Fruit fly (Drosophila melanogaster) whole organism, embryonic: ENCODE data around the gene Dpm3.
A peak's percentile ranks its signal among the peaks of the same experiment; 100 is the strongest.

Experiments
- Aef1 ChIP-seq: fragments of 200-800 bp; sonication (Bioruptor generic); IDR thresholded peaks from 3 replicates; pipeline ENCODE4 v1.3.6; 2022; ENCODE audit warnings: missing biosample characterization, missing genetic modification characterization
- Blimp-1 ChIP-seq: fragments of 200-800 bp; sonication (Bioruptor generic); optimal IDR thresholded peaks from 3 replicates; lab custom pipeline; 2018; ENCODE audit warnings: missing biosample characterization, missing genetic modification characterization, mild to moderate bottlenecking, moderate library complexity, missing genetic modification reagents
- CG10366 ChIP-seq: fragments of 200-800 bp; sonication (Bioruptor generic); IDR thresholded peaks from 2 replicates; pipeline ENCODE4 v1.3.6; 2022; ENCODE audit warnings: missing biosample characterization, missing genetic modification characterization
- CG12942 ChIP-seq: fragments of 200-800 bp; sonication (Bioruptor generic); optimal IDR thresholded peaks from 3 replicates; lab custom pipeline; 2016; ENCODE audit warnings: missing biosample characterization, missing genetic modification characterization
- CG15269 ChIP-seq: fragments of 200-800 bp; sonication (Bioruptor generic); optimal IDR thresholded peaks from 2 replicates; lab custom pipeline; 2018; ENCODE audit warnings: missing biosample characterization, mild to moderate bottlenecking, missing genetic modification characterization, moderate library complexity
- CG15696 ChIP-seq: fragments of 200-800 bp; sonication (Bioruptor generic); optimal IDR thresholded peaks from 2 replicates; lab custom pipeline; 2019; ENCODE audit warnings: missing biosample characterization, mild to moderate bottlenecking, missing genetic modification characterization, moderate library complexity
- CG16815 ChIP-seq: fragments of 200-800 bp; sonication (Bioruptor generic); optimal IDR thresholded peaks from 3 replicates; lab custom pipeline; 2017; ENCODE audit warnings: missing biosample characterization, mild to moderate bottlenecking, missing genetic modification characterization
- CG17328 ChIP-seq: fragments of 200-800 bp; sonication (Bioruptor generic); IDR thresholded peaks from 2 replicates; pipeline ENCODE4 v1.3.6; 2022; ENCODE audit warnings: missing biosample characterization, missing genetic modification characterization
- CG17829 ChIP-seq: fragments of 200-800 bp; optimal IDR thresholded peaks from 2 replicates; lab custom pipeline; 2019; ENCODE audit warnings: missing biosample characterization, mild to moderate bottlenecking, missing genetic modification characterization, moderate library complexity
- CG17912 ChIP-seq: fragments of 200-800 bp; sonication (Bioruptor generic); optimal IDR thresholded peaks from 2 replicates; lab custom pipeline; 2018; ENCODE audit warnings: missing biosample characterization, mild to moderate bottlenecking, missing genetic modification characterization
- CG18011 ChIP-seq: fragments of 200-800 bp; sonication (Bioruptor generic); optimal IDR thresholded peaks from 2 replicates; lab custom pipeline; 2017; ENCODE audit warnings: missing biosample characterization, missing genetic modification characterization, mild to moderate bottlenecking, moderate library complexity, missing genotype
- CG18619 ChIP-seq: fragments of 200-800 bp; sonication (Bioruptor generic); optimal IDR thresholded peaks from 3 replicates; lab custom pipeline; 2017; ENCODE audit warnings: missing biosample characterization, mild to moderate bottlenecking, missing genetic modification characterization
- CG2199 ChIP-seq: fragments of 200-800 bp; sonication (Bioruptor generic); IDR thresholded peaks from 3 replicates; pipeline ENCODE4 v1.3.6; 2022; ENCODE audit warnings: missing biosample characterization, missing genetic modification characterization
- CG3163 ChIP-seq: fragments of 200-800 bp; sonication (Bioruptor generic); optimal IDR thresholded peaks from 3 replicates; lab custom pipeline; 2016; ENCODE audit warnings: missing biosample characterization, missing genetic modification characterization
- CG33213 ChIP-seq: fragments of 200-800 bp; sonication (Bioruptor generic); optimal IDR thresholded peaks from 3 replicates; lab custom pipeline; 2016; ENCODE audit warnings: missing biosample characterization, missing genetic modification characterization
- CG4854 ChIP-seq: fragments of 200-800 bp; sonication (Bioruptor generic); optimal IDR thresholded peaks from 2 replicates; lab custom pipeline; 2016; ENCODE audit warnings: missing biosample characterization, missing genetic modification characterization, inconsistent platforms
- CG6689 ChIP-seq: fragments of 200-800 bp; sonication (Bioruptor generic); IDR thresholded peaks from 2 replicates; pipeline ENCODE4 v1.3.6; 2022; ENCODE audit warnings: missing biosample characterization, missing genetic modification characterization
- CG6813 ChIP-seq: fragments of 200-800 bp; sonication (Bioruptor generic); optimal IDR thresholded peaks from 2 replicates; lab custom pipeline; 2017; ENCODE audit warnings: missing biosample characterization, missing genetic modification characterization, mild to moderate bottlenecking, moderate library complexity, missing genetic modification reagents
- CG7745 ChIP-seq: fragments of 200-800 bp; sonication (Bioruptor generic); optimal IDR thresholded peaks from 2 replicates; lab custom pipeline; 2018; ENCODE audit warnings: missing biosample characterization, mild to moderate bottlenecking, missing genetic modification characterization, moderate library complexity
- CG9727 ChIP-seq: fragments of 200-800 bp; sonication (Bioruptor generic); optimal IDR thresholded peaks from 3 replicates; lab custom pipeline; 2017; ENCODE audit warnings: missing biosample characterization, mild to moderate bottlenecking, missing genetic modification characterization
- CG9817 ChIP-seq: fragments of 200-800 bp; sonication (Bioruptor generic); optimal IDR thresholded peaks from 2 replicates; lab custom pipeline; 2018; ENCODE audit warnings: missing biosample characterization, mild to moderate bottlenecking, missing genetic modification characterization, moderate library complexity
- Dip3 ChIP-seq: fragments of 200-800 bp; sonication (Bioruptor generic); optimal IDR thresholded peaks from 3 replicates; lab custom pipeline; 2016; ENCODE audit warnings: missing biosample characterization, missing genetic modification characterization
- Dll ChIP-seq: fragments of 200-800 bp; sonication (Bioruptor generic); IDR thresholded peaks from 4 replicates; pipeline ENCODE4 v1.3.6; 2022; ENCODE audit warnings: missing biosample characterization, missing genetic modification characterization; ENCODE audit not compliant: partially characterized antibody
- Jarid2 ChIP-seq: fragments of 200-800 bp; sonication (Bioruptor generic); optimal IDR thresholded peaks from 3 replicates; lab custom pipeline; 2017; ENCODE audit warnings: mild to moderate bottlenecking, missing biosample characterization, missing genetic modification reagents, missing genetic modification characterization
- Lim3 ChIP-seq: fragments of 200-800 bp; sonication (Bioruptor generic); IDR thresholded peaks from 2 replicates; pipeline ENCODE4 v1.3.6; 2022; ENCODE audit warnings: missing biosample characterization, missing genetic modification characterization
- MTF-1 ChIP-seq: fragments of 200-800 bp; sonication (Bioruptor generic); optimal IDR thresholded peaks from 2 replicates; lab custom pipeline; 2018; ENCODE audit warnings: missing biosample characterization, mild to moderate bottlenecking, missing genetic modification characterization, borderline replicate concordance
- NC2α ChIP-seq: fragments of 200-800 bp; sonication (Bioruptor generic); optimal IDR thresholded peaks from 2 replicates; lab custom pipeline; 2016; ENCODE audit warnings: missing biosample characterization, missing genetic modification characterization
- Taf1 ChIP-seq: fragments of 200-800 bp; sonication (Bioruptor generic); IDR thresholded peaks from 2 replicates; pipeline ENCODE4 v1.3.6; 2022; ENCODE audit warnings: missing biosample characterization, missing genetic modification characterization
- Xrp1 ChIP-seq: fragments of 200-800 bp; sonication (Bioruptor generic); IDR thresholded peaks from 2 replicates; pipeline ENCODE4 v1.3.6; 2022; ENCODE audit warnings: missing biosample characterization, missing genetic modification characterization
- cas ChIP-seq: fragments of 200-800 bp; sonication (Bioruptor generic); IDR thresholded peaks from 2 replicates; pipeline ENCODE4 v1.3.6; 2022; ENCODE audit warnings: missing biosample characterization, missing genetic modification characterization
- chif ChIP-seq, 2 experiments: fragments of 200-800 bp; sonication (Bioruptor generic); optimal IDR thresholded peaks; 3 replicates each; lab custom pipeline; 2016; ENCODE audit warnings: missing biosample characterization in 2 of 2, missing genetic modification characterization in 2 of 2
- crc ChIP-seq: fragments of 200-800 bp; sonication (Bioruptor generic); optimal IDR thresholded peaks from 2 replicates; lab custom pipeline; 2016; ENCODE audit warnings: missing biosample characterization, missing genetic modification characterization
- gcm ChIP-seq: fragments of 200-800 bp; sonication (Bioruptor generic); optimal IDR thresholded peaks from 2 replicates; lab custom pipeline; 2019; ENCODE audit warnings: missing biosample characterization, mild to moderate bottlenecking, missing genetic modification characterization, moderate library complexity
- her ChIP-seq: fragments of 200-800 bp; sonication (Bioruptor generic); optimal IDR thresholded peaks from 2 replicates; lab custom pipeline; 2016; ENCODE audit warnings: missing biosample characterization, missing genetic modification characterization
- jigr1 ChIP-seq: fragments of 200-800 bp; sonication (Bioruptor generic); IDR thresholded peaks from 3 replicates; pipeline ENCODE4 v1.3.6; 2022; ENCODE audit warnings: missing biosample characterization, missing genetic modification characterization
- klu ChIP-seq: fragments of 200-800 bp; sonication (Bioruptor generic); IDR thresholded peaks from 2 replicates; pipeline ENCODE4 v1.3.6; 2022; ENCODE audit warnings: missing biosample characterization, missing genetic modification characterization
- kni ChIP-seq: fragments of 200-800 bp; sonication (Bioruptor generic); optimal IDR thresholded peaks from 3 replicates; lab custom pipeline; 2017; ENCODE audit warnings: mild to moderate bottlenecking, missing biosample characterization, missing genetic modification reagents, missing genetic modification characterization
- mirr ChIP-seq: fragments of 200-800 bp; sonication (Bioruptor generic); optimal IDR thresholded peaks from 3 replicates; lab custom pipeline; 2018; ENCODE audit warnings: missing biosample characterization, mild to moderate bottlenecking, missing genetic modification characterization
- pho ChIP-seq: fragments of 200-800 bp; sonication (Bioruptor generic); optimal IDR thresholded peaks from 2 replicates; lab custom pipeline; 2016; ENCODE audit warnings: missing biosample characterization, missing genetic modification characterization
- prd ChIP-seq, 3 experiments: fragments of >200 bp in 2 of 3; fragments of 200-800 bp in 1 of 3; sonication (Bioruptor generic) in 1 of 3; optimal IDR thresholded peaks in 2 of 3; IDR thresholded peaks in 1 of 3; 2 replicates in 2 of 3; 3 replicates in 1 of 3; pipeline versions ENCODE4 v1.3.6 to Lab custom; 2017 to 2022; ENCODE audit warnings: missing biosample characterization in 1 of 3, missing genetic modification characterization in 1 of 3
- slbo ChIP-seq: fragments of 200-800 bp; sonication (Bioruptor generic); IDR thresholded peaks from 2 replicates; pipeline ENCODE4 v1.3.6; 2022; ENCODE audit warnings: missing biosample characterization, missing genetic modification characterization
- so ChIP-seq: fragments of 200-800 bp; sonication (Bioruptor generic); IDR thresholded peaks from 3 replicates; pipeline ENCODE4 v1.3.6; 2022; ENCODE audit warnings: missing biosample characterization, missing genetic modification characterization
- ttk ChIP-seq: fragments of 200-800 bp; sonication (Bioruptor generic); IDR thresholded peaks from 2 replicates; pipeline ENCODE4 v2.1.2; 2022; ENCODE audit warnings: missing biosample characterization, missing genetic modification characterization
- unc-4 ChIP-seq: fragments of 200-800 bp; sonication (Bioruptor generic); IDR thresholded peaks from 2 replicates; pipeline ENCODE4 v1.3.6; 2022; ENCODE audit warnings: missing biosample characterization, missing genetic modification characterization; ENCODE audit not compliant: partially characterized antibody
- vfl ChIP-seq: fragments of 200-800 bp; sonication (Bioruptor generic); optimal IDR thresholded peaks from 2 replicates; lab custom pipeline; 2016; ENCODE audit warnings: missing biosample characterization, missing genetic modification characterization
- vnd ChIP-seq: fragments of 200-800 bp; sonication (Bioruptor generic); IDR thresholded peaks from 3 replicates; pipeline ENCODE4 v1.3.6; 2022; ENCODE audit warnings: missing biosample characterization, missing genetic modification characterization; ENCODE audit not compliant: partially characterized antibody
- wek ChIP-seq: fragments of 200-800 bp; sonication (Bioruptor generic); optimal IDR thresholded peaks from 3 replicates; lab custom pipeline; 2018; ENCODE audit warnings: missing biosample characterization, mild to moderate bottlenecking, missing genetic modification characterization, moderate library complexity
- wor ChIP-seq: fragments of 200-800 bp; sonication (Bioruptor generic); IDR thresholded peaks from 2 replicates; pipeline ENCODE4 v1.3.6; 2022; ENCODE audit warnings: missing biosample characterization, missing genetic modification characterization

Gene Dpm3

DNA sequence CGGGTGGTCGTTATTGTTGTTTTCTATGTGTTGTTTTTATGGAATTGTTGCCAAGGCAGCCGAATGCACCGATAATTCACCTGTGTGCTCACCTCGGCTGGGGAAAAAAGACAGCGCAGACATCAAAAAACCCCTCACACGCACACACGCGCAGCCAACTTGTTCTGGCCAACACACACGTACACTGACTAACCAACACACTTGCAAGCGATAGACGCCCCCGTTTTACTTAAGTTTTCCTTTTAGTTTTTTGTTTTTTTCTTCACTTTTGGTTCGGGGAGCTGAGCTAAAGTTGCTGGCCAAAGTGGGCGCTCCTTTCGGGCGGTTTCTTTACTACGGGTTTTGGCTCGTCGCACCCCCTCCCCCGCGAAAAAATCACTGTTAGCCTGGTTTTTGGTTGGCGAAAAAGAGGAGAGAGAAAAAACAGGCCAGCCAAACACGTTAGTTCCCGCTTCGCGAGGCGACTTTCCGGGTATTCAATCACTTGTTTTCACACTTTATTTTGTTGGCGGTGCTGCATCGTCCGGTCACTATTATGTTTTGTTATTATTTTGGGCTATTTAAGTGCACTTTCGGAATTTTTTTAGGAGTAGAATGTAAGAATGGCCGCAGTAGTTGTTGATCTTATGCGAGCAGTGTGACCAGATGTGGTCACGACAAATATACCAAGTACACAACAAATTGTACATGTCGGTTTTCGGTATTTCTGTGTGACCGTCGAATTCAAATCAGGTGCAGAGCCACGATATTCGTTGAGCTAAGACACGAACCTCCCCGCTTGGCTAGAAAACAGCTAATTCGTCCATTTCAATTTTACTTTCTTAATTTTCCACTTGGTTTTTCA, 31.7 kb upstream of the Dpm3 start, which contains the start of gene yrt (continued):
- TF ChIP-seq crc (no peak), CG18011 (GFP tag; lab: Kevin White, UChicago) (no peak), Jarid2 (GFP tag; lab: Kevin White, UChicago) (peak; percentile 50), so (GFP tag; lab: Robert Waterston, UW) (0 out of 3 replicates have a peak, but pooled peaks have one; percentile 21), Xrp1 (GFP tag; lab: Robert Waterston, UW) (no peak), CG18619 (no peak), wek (GFP tag; lab: Kevin White, UChicago) (no peak), jigr1 (GFP tag; lab: Robert Waterston, UW) (no peak), CG12942 (GFP tag; lab: Kevin White, UChicago) (no peak), CG16815 (GFP tag; lab: Kevin White, UChicago) (no peak), mirr (GFP tag; lab: Kevin White, UChicago) (no peak), Dll (GFP tag; lab: Robert Waterston, UW) (0 out of 4 replicates have a peak, but pooled peaks have one; percentile 42), Aef1 (no peak), CG9817 (tag; lab: Kevin White, UChicago) (no peak), CG15269 (tag; lab: Kevin White, UChicago) (no peak), wor (GFP tag; lab: Robert Waterston, UW) (no peak), CG6689 (GFP tag; lab: Robert Waterston, UW) (no peak), CG17829 (no peak), her (no peak), Lim3 (GFP tag; lab: Robert Waterston, UW) (no peak), klu (no peak), CG6813 (GFP tag; lab: Kevin White, UChicago) (no peak), kni (peak; percentile 28), NC2α (GFP tag; lab: Kevin White, UChicago) (no peak), unc-4 (GFP tag; lab: Robert Waterston, UW) (0 out of 2 replicates have a peak, but pooled peaks have one; percentile 12), Taf1 (GFP tag; lab: Robert Waterston, UW) (no peak), slbo (GFP tag; lab: Robert Waterston, UW) (0 out of 2 replicates have a peak, but pooled peaks have one; percentile 4), Blimp-1 (no peak), CG9727 (no peak), MTF-1 (GFP tag; lab: Kevin White, UChicago) (no peak), CG7745 (tag; lab: Kevin White, UChicago) (peak; percentile 94), CG2199 (GFP tag; lab: Robert Waterston, UW) (peak; percentile 18; the same call in 1 of the 3 replicates), chif (GFP tag; optimal IDR thresholded peaks at IDR 0.05; lab: Kevin White, UChicago) (no peak), CG3163 (no peak), vfl (GFP tag; lab: Kevin White, UChicago) (no peak), gcm (no peak), CG33213 (GFP tag; lab: Kevin White, UChicago) (peak; percentile 41), vnd (GFP tag; lab: Robert Waterston, UW) (no peak), CG4854 (GFP tag; lab: Kevin White, UChicago) (no peak), Dip3 (GFP tag; lab: Kevin White, UChicago) (no peak), prd (optimal IDR thresholded peaks at IDR 0.05; lab: Kevin White, UChicago) (no peak), prd (GFP tag; IDR thresholded peaks at IDR 0.05; lab: Robert Waterston, UW) (no peak), pho (GFP tag; lab: Kevin White, UChicago) (no peak), CG10366 (GFP tag; lab: Robert Waterston, UW) (no peak), CG15696 (tag; lab: Kevin White, UChicago) (peak; percentile 13), ttk (GFP tag; lab: Robert Waterston, UW) (no peak), CG17912 (GFP tag; lab: Kevin White, UChicago) (no peak), cas (GFP tag; lab: Robert Waterston, UW) (no peak), CG17328 (GFP tag; lab: Robert Waterston, UW) (no peak)
